Fruit fly (Drosophila melanogaster) whole organism, pupa: Measurements from ENCODE around the gene CG7646.
A peak's percentile ranks its signal among the peaks of the same experiment; 100 is the strongest.

Experiments
- CG10348 ChIP-seq: fragments of 200-800 bp; sonication (Bioruptor generic); IDR thresholded peaks from 2 replicates; pipeline ENCODE4 v1.3.6; 2022; ENCODE audit warnings: missing biosample characterization, missing genetic modification characterization
- CG12605 ChIP-seq: fragments of 200-800 bp; sonication (Bioruptor generic); IDR thresholded peaks from 2 replicates; pipeline ENCODE4 v1.3.6; 2022; ENCODE audit warnings: missing biosample characterization, missing genetic modification characterization
- CG13204 ChIP-seq: fragments of 200-800 bp; sonication (Bioruptor generic); optimal IDR thresholded peaks from 2 replicates; lab custom pipeline; 2018; ENCODE audit warnings: missing biosample characterization, mild to moderate bottlenecking, missing genetic modification characterization, moderate library complexity
- CG14655 ChIP-seq: fragments of 200-800 bp; sonication (Bioruptor generic); optimal IDR thresholded peaks from 3 replicates; lab custom pipeline; 2017; ENCODE audit warnings: mild to moderate bottlenecking, missing biosample characterization, missing genetic modification reagents, missing genetic modification characterization
- CG15710 ChIP-seq: fragments of 200-800 bp; sonication (Bioruptor generic); optimal IDR thresholded peaks from 2 replicates; lab custom pipeline; 2018; ENCODE audit warnings: missing biosample characterization, mild to moderate bottlenecking, missing genetic modification characterization, moderate library complexity
- CG17806 ChIP-seq: fragments of 200-800 bp; sonication (Bioruptor generic); optimal IDR thresholded peaks from 2 replicates; lab custom pipeline; 2018; ENCODE audit warnings: missing biosample characterization, mild to moderate bottlenecking, missing genetic modification characterization, moderate library complexity
- CG32121 ChIP-seq: fragments of 200-800 bp; sonication (Bioruptor generic); IDR thresholded peaks from 2 replicates; pipeline ENCODE4 v1.3.6; 2022; ENCODE audit warnings: missing biosample characterization, missing genetic modification characterization
- CG34367 ChIP-seq: fragments of 200-800 bp; sonication (Bioruptor generic); optimal IDR thresholded peaks from 2 replicates; lab custom pipeline; 2018; ENCODE audit warnings: missing biosample characterization, mild to moderate bottlenecking, missing genetic modification characterization
- CG4496 ChIP-seq: fragments of 200-800 bp; sonication (Bioruptor generic); IDR thresholded peaks from 3 replicates; pipeline ENCODE4 v1.3.6; 2022; ENCODE audit warnings: missing biosample characterization, missing genetic modification characterization
- CG8159 ChIP-seq: fragments of 200-800 bp; sonication (Bioruptor generic); optimal IDR thresholded peaks from 3 replicates; lab custom pipeline; 2018; ENCODE audit warnings: missing biosample characterization, mild to moderate bottlenecking, missing genetic modification characterization, moderate library complexity
- CG8301 ChIP-seq: fragments of 200-800 bp; sonication (Bioruptor generic); optimal IDR thresholded peaks from 2 replicates; lab custom pipeline; 2018; ENCODE audit warnings: missing biosample characterization, mild to moderate bottlenecking, missing genetic modification characterization
- CG9948 ChIP-seq: fragments of 200-800 bp; sonication (Bioruptor generic); optimal IDR thresholded peaks from 2 replicates; lab custom pipeline; 2018; ENCODE audit warnings: missing biosample characterization, mild to moderate bottlenecking, missing genetic modification characterization, moderate library complexity
- D1 ChIP-seq: fragments of 200-800 bp; sonication (Bioruptor generic); optimal IDR thresholded peaks from 2 replicates; lab custom pipeline; 2018; ENCODE audit warnings: missing biosample characterization, mild to moderate bottlenecking, missing genetic modification characterization, moderate library complexity
- EcR ChIP-seq: fragments of 200-800 bp; sonication (Bioruptor generic); optimal IDR thresholded peaks from 3 replicates; lab custom pipeline; 2019; ENCODE audit warnings: missing biosample characterization, missing genetic modification characterization, mild to moderate bottlenecking, moderate library complexity, missing genetic modification reagents
- Ets98B ChIP-seq: fragments of 200-800 bp; sonication (Bioruptor generic); IDR thresholded peaks from 2 replicates; pipeline ENCODE4 v1.3.6; 2022; ENCODE audit warnings: missing biosample characterization, missing genetic modification characterization
- Pif1A ChIP-seq: fragments of 200-800 bp; sonication (Bioruptor generic); optimal IDR thresholded peaks from 3 replicates; lab custom pipeline; 2016; ENCODE audit warnings: missing biosample characterization, missing genetic modification characterization
- Pif1B ChIP-seq: fragments of 200-800 bp; sonication (Bioruptor generic); optimal IDR thresholded peaks from 3 replicates; lab custom pipeline; 2016; ENCODE audit warnings: missing biosample characterization, missing genetic modification characterization
- Snoo ChIP-seq: fragments of 200-800 bp; sonication (Bioruptor generic); optimal IDR thresholded peaks from 3 replicates; lab custom pipeline; 2017; ENCODE audit warnings: missing biosample characterization, mild to moderate bottlenecking, missing genetic modification characterization, inconsistent platforms
- fd96Ca ChIP-seq: fragments of 200-800 bp; sonication (Bioruptor generic); IDR thresholded peaks from 3 replicates; pipeline ENCODE4 v1.3.6; 2022; ENCODE audit warnings: missing biosample characterization, missing genetic modification characterization
- gl ChIP-seq: fragments of 200-800 bp; sonication (Bioruptor generic); optimal IDR thresholded peaks from 2 replicates; lab custom pipeline; 2018; ENCODE audit warnings: missing biosample characterization, mild to moderate bottlenecking, missing genetic modification characterization
- rn ChIP-seq: fragments of 200-800 bp; sonication (Bioruptor generic); IDR thresholded peaks from 2 replicates; pipeline ENCODE4 v1.3.6; 2022; ENCODE audit warnings: missing biosample characterization, missing genetic modification characterization

CG7646 gene

DNA sequence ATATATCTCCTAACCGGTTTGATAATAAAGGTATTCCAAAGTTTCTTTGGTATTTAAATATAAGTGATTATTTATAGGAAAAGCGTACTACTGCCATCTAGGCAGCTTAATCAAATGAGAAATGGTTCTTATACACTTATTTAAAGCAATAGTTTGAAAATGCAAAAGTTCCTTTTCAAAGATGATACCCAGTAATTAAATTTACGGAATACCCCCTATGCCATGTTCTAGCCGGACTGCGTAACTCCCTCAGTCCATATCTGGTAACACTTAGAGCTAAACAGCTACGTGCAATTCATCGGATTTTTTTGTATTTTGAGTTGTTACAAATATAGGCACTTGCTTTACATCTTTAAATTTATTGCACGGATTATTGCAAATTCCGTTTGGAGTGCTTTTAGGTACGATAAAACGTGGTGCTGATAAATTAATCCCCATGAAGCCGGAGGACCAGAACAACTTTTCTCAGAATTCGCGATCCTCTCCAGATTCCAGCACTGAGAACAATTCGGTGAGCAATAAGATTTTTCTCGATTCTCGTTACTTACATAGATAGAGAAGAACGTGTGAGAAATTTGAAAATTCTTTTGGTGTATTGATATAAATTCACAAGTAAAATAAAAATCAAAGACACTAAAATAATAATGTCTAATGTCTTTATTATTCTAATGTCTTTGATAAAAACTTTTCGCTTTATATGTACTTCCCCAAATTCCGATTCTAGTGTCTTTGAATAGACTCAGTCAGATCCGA, 11.0 kb downstream of the CG7646 start, which contains the start of gene CG7668:
Gene CG7668 (plus strand): TSS at position 255 of the 753 bp plus-strand sequence.
- TF ChIP-seq CG8301 (tag; lab: Kevin White, UChicago) (peak; percentile 87), CG9948 (tag; lab: Kevin White, UChicago) (peak; percentile 86), D1 (tag; lab: Kevin White, UChicago) (peak; percentile 81), CG15710 (tag; lab: Kevin White, UChicago) (peak; percentile 92), CG14655 (GFP tag; lab: Kevin White, UChicago) (peak; percentile 89), CG8159 (peak; percentile 92), Ets98B (GFP tag; lab: Robert Waterston, UW) (peak; percentile 93), CG12605 (GFP tag; lab: Robert Waterston, UW) (peak; percentile 89), Pif1B (GFP tag; lab: Kevin White, UChicago) (peak; percentile 80), CG32121 (GFP tag; lab: Robert Waterston, UW) (peak; percentile 90), rn (no peak; the same call in 1 of the 2 replicates), CG13204 (GFP tag; lab: Kevin White, UChicago) (no peak), fd96Ca (no peak), CG17806 (tag; lab: Kevin White, UChicago) (peak; percentile 92), CG10348 (GFP tag; lab: Robert Waterston, UW) (0 out of 2 replicates have a peak, but pooled peaks have one; percentile 20), EcR (GFP tag; lab: Kevin White, UChicago) (no peak), Snoo (tag; lab: Kevin White, UChicago) (peak; percentile 91), CG4496 (GFP tag; lab: Robert Waterston, UW) (peak; percentile 96), gl (tag; lab: Kevin White, UChicago) (peak; percentile 83), CG34367 (peak; percentile 83), Pif1A (peak; percentile 89)

DNA sequence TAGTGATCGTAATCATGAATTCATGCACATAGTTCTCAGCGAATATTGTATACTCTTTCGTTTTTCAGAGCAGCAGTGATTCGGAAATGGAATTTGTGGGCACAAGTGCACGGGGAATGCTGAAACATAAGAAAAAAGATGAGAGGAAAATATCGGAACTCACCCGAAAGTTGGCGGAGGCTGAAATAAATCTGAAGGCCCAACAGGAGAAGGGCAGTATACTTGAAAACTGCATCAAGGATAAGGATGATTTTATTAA, 11.5 kb downstream of the CG7646 start:
- no peak for TF ChIP-seq gl (tag; lab: Kevin White, UChicago)
- TF ChIP-seq CG4496 (GFP tag; lab: Robert Waterston, UW) = 0 out of 3 replicates have a peak, but pooled peaks have one; percentile 4

DNA sequence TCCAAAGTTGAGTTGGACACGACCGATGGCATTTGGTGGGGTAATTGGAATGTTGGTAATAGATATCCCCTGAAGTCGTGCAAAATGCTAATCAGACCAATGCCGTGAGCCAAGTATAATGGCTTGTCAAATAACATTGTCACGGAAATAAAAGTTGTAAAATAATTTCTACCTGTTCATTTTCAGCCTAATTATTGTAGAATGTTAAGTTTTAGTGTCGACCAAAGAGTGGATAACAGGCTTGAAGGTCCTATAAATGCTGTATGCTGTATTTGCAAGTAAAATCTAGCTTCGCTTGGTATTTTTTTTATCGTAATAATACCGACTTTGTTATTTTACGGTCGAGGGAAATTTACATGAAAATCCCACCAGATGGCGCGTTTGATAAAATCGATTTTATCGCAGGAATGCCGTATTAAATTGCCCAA, 12.8 kb downstream of the CG7646 start:
- TF ChIP-seq CG9948 (tag; lab: Kevin White, UChicago) = no peak
- TF ChIP-seq EcR (GFP tag; lab: Kevin White, UChicago) = no peak
- no peak for TF ChIP-seq CG14655 (GFP tag; lab: Kevin White, UChicago)
- no peak for TF ChIP-seq CG17806 (tag; lab: Kevin White, UChicago)
- TF ChIP-seq CG32121 (GFP tag; lab: Robert Waterston, UW) = no peak
- TF ChIP-seq CG15710 (tag; lab: Kevin White, UChicago) = no peak
- TF ChIP-seq CG12605 (GFP tag; lab: Robert Waterston, UW) = no peak
- TF ChIP-seq gl (tag; lab: Kevin White, UChicago) = no peak
- TF ChIP-seq, all 21 proteins: peak for 0

DNA sequence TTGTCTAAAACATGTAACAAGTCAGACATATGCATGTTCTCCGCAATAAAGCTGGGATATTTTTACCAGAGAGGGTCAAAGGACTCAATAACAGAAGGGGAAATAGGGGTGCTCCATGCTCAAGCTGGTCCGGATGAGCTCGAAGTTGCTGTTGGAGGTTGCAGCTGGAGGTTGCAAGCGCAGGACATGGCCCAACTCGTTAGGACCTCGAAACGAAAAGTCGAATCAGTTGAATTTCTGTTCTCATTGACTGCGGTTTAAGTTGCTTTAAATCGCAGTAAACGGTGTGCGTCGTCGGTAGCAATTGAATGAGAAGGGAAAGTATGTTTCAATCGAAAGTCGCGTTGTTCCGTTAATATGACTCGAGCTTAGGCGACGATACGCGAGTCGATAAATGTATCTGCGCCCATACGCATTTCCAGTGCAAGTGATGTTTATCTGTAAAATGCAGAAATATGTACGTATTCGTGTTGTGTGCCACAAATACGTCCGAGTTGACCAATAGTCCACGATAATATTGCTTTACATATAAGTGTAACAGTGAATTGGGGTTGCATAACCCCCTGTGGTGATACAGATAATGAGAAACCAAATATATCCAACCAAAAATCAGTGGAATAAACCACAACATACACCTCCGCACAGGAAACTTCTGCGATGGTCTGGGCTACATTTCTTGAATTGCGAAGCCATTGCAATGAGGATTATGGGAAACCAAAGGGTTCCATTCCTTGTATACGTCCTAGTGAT, 13.5 kb downstream of the CG7646 start, which contains the start of gene kug:
Gene kug (plus strand): TSS at position 269 of the 750 bp plus-strand sequence.
- TF ChIP-seq Snoo (tag; lab: Kevin White, UChicago) (no peak), CG34367 (no peak), EcR (GFP tag; lab: Kevin White, UChicago) (peak; percentile 42), CG4496 (GFP tag; lab: Robert Waterston, UW) (no peak)

DNA sequence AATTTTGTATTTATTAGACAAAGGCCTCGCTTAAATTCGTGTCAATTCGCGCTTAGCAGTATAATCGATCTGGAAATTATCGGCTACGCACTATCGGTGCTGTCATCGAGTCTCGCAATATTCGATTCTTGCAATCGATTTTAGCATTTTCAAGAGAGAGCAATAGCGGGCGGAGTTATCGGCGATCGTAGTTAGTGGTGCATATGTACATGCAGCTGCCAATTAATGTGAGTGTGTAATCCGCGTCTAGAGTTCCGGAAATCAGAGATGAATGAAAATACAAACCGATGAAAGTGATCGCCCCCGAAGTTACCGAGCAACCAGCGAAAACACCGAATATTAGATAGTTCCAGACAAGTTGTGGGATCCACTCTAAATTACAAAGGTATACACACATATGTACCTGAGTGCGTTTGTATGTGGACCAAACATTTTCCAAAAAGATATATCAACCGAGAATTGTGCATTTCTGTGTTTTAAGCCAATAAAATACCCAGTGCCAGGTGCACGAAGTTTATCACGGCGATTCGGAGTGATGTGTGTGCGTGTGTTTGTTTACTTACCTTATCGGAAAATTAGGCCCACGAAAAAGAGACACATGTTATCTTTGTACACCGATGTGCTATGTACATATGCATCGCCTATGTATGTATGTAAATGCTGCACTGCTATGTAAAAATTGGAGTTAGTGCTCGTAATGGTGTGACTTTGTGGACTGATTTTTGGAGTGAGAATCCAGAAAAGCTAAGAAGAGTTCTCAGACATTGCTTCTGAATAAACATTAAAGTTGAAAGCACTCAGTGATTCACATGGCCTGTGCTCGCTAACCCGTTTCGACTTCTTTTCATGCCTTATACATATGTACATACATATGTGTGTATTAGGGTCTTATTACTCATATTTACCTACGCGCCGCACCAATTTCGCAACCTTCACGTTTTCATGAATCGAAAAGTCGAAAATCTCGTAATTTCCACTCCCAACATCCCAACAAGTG, 14.9 kb downstream of the CG7646 start:
- TF ChIP-seq CG9948 (tag; lab: Kevin White, UChicago) = no peak
- no peak for TF ChIP-seq CG15710 (tag; lab: Kevin White, UChicago)
- TF ChIP-seq EcR (GFP tag; lab: Kevin White, UChicago) = peak; percentile 6

DNA sequence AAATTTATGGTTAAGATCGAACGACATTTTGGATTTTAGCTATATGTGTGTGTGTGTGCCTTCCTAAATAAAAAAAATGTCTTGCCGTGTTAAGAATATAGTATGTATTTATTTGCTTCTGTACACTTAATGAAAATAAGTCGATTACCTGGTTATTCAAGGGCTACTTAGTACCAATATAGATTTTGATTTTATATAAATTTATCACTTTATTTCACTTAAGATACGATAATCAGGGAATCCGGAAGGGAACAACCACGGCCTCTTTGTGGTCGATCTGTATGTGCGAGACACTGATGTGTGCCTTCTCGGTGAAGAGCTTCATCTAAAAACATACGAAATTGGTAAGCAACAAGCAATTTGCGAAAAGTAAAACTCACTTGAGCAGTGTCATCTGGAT, 36.0 kb downstream of the CG7646 start, which contains the start of gene CG14183:
Gene CG14183 (minus strand): TSS at position 101 of the 400 bp plus-strand sequence.
- TF ChIP-seq rn (no peak), Pif1B (GFP tag; lab: Kevin White, UChicago) (no peak), CG17806 (tag; lab: Kevin White, UChicago) (no peak), CG12605 (GFP tag; lab: Robert Waterston, UW) (no peak), CG13204 (GFP tag; lab: Kevin White, UChicago) (no peak), CG14655 (GFP tag; lab: Kevin White, UChicago) (no peak), Ets98B (GFP tag; lab: Robert Waterston, UW) (no peak), EcR (GFP tag; lab: Kevin White, UChicago) (no peak), CG10348 (GFP tag; lab: Robert Waterston, UW) (no peak), D1 (tag; lab: Kevin White, UChicago) (no peak), Pif1A (no peak), Snoo (tag; lab: Kevin White, UChicago) (no peak), CG4496 (GFP tag; lab: Robert Waterston, UW) (no peak), CG9948 (tag; lab: Kevin White, UChicago) (no peak), CG15710 (tag; lab: Kevin White, UChicago) (no peak), CG8301 (tag; lab: Kevin White, UChicago) (no peak), CG32121 (GFP tag; lab: Robert Waterston, UW) (no peak), gl (tag; lab: Kevin White, UChicago) (no peak), fd96Ca (no peak)
